Worm (Caenorhabditis elegans) whole organism, L1 larva: ENCODE results near the gene Y41C4A.8.
A peak's percentile ranks its signal among the peaks of the same experiment; 100 is the strongest.

Experiments used
- C04F5.9 ChIP-seq: sonication (generic microtip); optimal IDR thresholded peaks from 2 replicates; lab custom pipeline; 2016; ENCODE audit warnings: missing genetic modification characterization, missing compliant biosample characterization
- aha-1 ChIP-seq: fragments of 150-350 bp; optimal IDR thresholded peaks from 2 replicates; lab custom pipeline; 2014; ENCODE audit warnings: missing biosample characterization, missing genetic modification characterization
- aly-2 ChIP-seq: fragments of 150-350 bp; optimal IDR thresholded peaks from 2 replicates; lab custom pipeline; 2014; ENCODE audit warnings: missing biosample characterization, missing genetic modification characterization
- ama-1 ChIP-seq: fragments of 150-350 bp; optimal IDR thresholded peaks from 2 replicates; lab custom pipeline; 2014
- blmp-1 ChIP-seq: fragments of 150-350 bp; optimal IDR thresholded peaks from 2 replicates; lab custom pipeline; 2014; ENCODE audit warnings: missing biosample characterization, missing genetic modification characterization
- ceh-63 ChIP-seq: fragments of 200-800 bp; sonication (Bioruptor generic); optimal IDR thresholded peaks from 2 replicates; lab custom pipeline; 2018; ENCODE audit warnings: mild to moderate bottlenecking, missing genetic modification characterization, missing compliant biosample characterization
- ceh-8 ChIP-seq: fragments of 200-800 bp; sonication (Bioruptor generic); optimal IDR thresholded peaks from 2 replicates; lab custom pipeline; 2018; ENCODE audit warnings: mild to moderate bottlenecking, missing genetic modification characterization, moderate library complexity, missing compliant biosample characterization
- ceh-88 ChIP-seq: fragments of 200-800 bp; sonication (Bioruptor generic); IDR thresholded peaks from 2 replicates; pipeline ENCODE4 v1.3.6; 2022; ENCODE audit warnings: missing genetic modification characterization, missing compliant biosample characterization
- ceh-90 ChIP-seq: sonication (generic microtip); optimal IDR thresholded peaks from 2 replicates; lab custom pipeline; 2016; ENCODE audit warnings: missing genetic modification characterization, missing compliant biosample characterization
- elt-2 ChIP-seq: sonication (generic microtip); optimal IDR thresholded peaks from 2 replicates; lab custom pipeline; 2016; ENCODE audit warnings: missing genetic modification characterization, mild to moderate bottlenecking, inconsistent platforms, missing compliant biosample characterization, missing genetic modification reagents
- elt-3 ChIP-seq, 6 experiments: fragments of 150-350 bp in 1 of 6; sonication (generic microtip); optimal IDR thresholded peaks; 2 replicates each; lab custom pipeline; 2017 to 2018; ENCODE audit warnings: missing biosample characterization in 6 of 6, missing genetic modification characterization in 6 of 6, inconsistent platforms in 1 of 6
- fkh-4 ChIP-seq: sonication (generic microtip); optimal IDR thresholded peaks from 2 replicates; lab custom pipeline; 2016; ENCODE audit warnings: missing compliant biosample characterization, missing genetic modification characterization, borderline replicate concordance
- fkh-8 ChIP-seq: sonication (generic microtip); optimal IDR thresholded peaks from 2 replicates; lab custom pipeline; 2016; ENCODE audit warnings: mild to moderate bottlenecking, missing genetic modification characterization, missing compliant biosample characterization
- fos-1 ChIP-seq: fragments of 150-350 bp; optimal IDR thresholded peaks from 2 replicates; lab custom pipeline; 2014; ENCODE audit warnings: missing biosample characterization, missing genetic modification characterization
- grh-1 ChIP-seq: fragments of 200-800 bp; sonication (Bioruptor generic); IDR thresholded peaks from 2 replicates; pipeline ENCODE4 v1.3.6; 2022; ENCODE audit warnings: missing genetic modification reagents, missing genetic modification characterization, missing compliant biosample characterization
- hlh-4 ChIP-seq: sonication (generic microtip); optimal IDR thresholded peaks from 2 replicates; lab custom pipeline; 2016; ENCODE audit warnings: mild to moderate bottlenecking, missing genetic modification characterization, missing compliant biosample characterization
- hpl-2 ChIP-seq: fragments of 150-350 bp; optimal IDR thresholded peaks from 2 replicates; lab custom pipeline; 2014; ENCODE audit warnings: missing biosample characterization, missing genetic modification reagents, missing genetic modification characterization
- irx-1 ChIP-seq: sonication (generic microtip); optimal IDR thresholded peaks from 2 replicates; lab custom pipeline; 2016; ENCODE audit warnings: missing genetic modification characterization, missing compliant biosample characterization
- isw-1 ChIP-seq: fragments of 200-800 bp; sonication (Bioruptor generic); IDR thresholded peaks from 2 replicates; pipeline ENCODE4 v1.3.6; 2022; ENCODE audit warnings: missing genetic modification characterization, missing compliant biosample characterization
- lin-14 ChIP-seq: fragments of 200-800 bp; sonication (Bioruptor generic); optimal IDR thresholded peaks from 2 replicates; lab custom pipeline; 2018; ENCODE audit warnings: mild to moderate bottlenecking, missing genetic modification characterization, moderate library complexity, missing compliant biosample characterization
- lin-15B ChIP-seq: fragments of 150-350 bp; sonication (generic microtip); optimal IDR thresholded peaks from 3 replicates; lab custom pipeline; 2014; ENCODE audit warnings: missing biosample characterization, missing genetic modification characterization
- lin-35 ChIP-seq, 2 experiments: fragments of 150-350 bp; optimal IDR thresholded peaks; 2 replicates each; lab custom pipeline; 2014; ENCODE audit warnings: missing biosample characterization in 2 of 2, missing genetic modification characterization in 2 of 2, missing genetic modification reagents in 2 of 2
- lir-3 ChIP-seq: sonication (generic microtip); optimal IDR thresholded peaks from 2 replicates; lab custom pipeline; 2016; ENCODE audit warnings: mild to moderate bottlenecking, missing genetic modification characterization, moderate library complexity, missing compliant biosample characterization; ENCODE audit not compliant: poor library complexity
- mab-9 ChIP-seq: fragments of 200-800 bp; sonication (Bioruptor generic); IDR thresholded peaks from 2 replicates; pipeline ENCODE4 v1.3.6; 2022; ENCODE audit warnings: missing genetic modification reagents, missing genetic modification characterization, missing compliant biosample characterization
- mdl-1 ChIP-seq, 2 experiments: fragments of 150-350 bp; optimal IDR thresholded peaks; 2 replicates each; lab custom pipeline; 2014 to 2017; ENCODE audit warnings: missing biosample characterization in 2 of 2, missing genetic modification characterization in 2 of 2, inconsistent platforms in 1 of 2
- nhr-12 ChIP-seq: sonication (generic microtip); optimal IDR thresholded peaks from 2 replicates; lab custom pipeline; 2017; ENCODE audit warnings: missing biosample characterization, missing genetic modification characterization
- nhr-19 ChIP-seq: fragments of 200-800 bp; sonication (Bioruptor generic); conservative IDR thresholded peaks from 2 replicates; pipeline ENCODE4 v1.3.6; 2022; ENCODE audit warnings: missing genetic modification characterization, missing compliant biosample characterization
- nhr-237 ChIP-seq: fragments of 150-350 bp; optimal IDR thresholded peaks from 2 replicates; lab custom pipeline; 2014; ENCODE audit warnings: missing biosample characterization, missing genetic modification characterization
- nhr-71 ChIP-seq: sonication (generic microtip); optimal IDR thresholded peaks from 2 replicates; lab custom pipeline; 2016; ENCODE audit warnings: mild to moderate bottlenecking, missing genetic modification characterization, moderate library complexity, missing compliant biosample characterization
- nhr-76 ChIP-seq: sonication (generic microtip); optimal IDR thresholded peaks from 2 replicates; lab custom pipeline; 2017; ENCODE audit warnings: missing biosample characterization, missing genetic modification characterization
- nhr-77 ChIP-seq: fragments of 150-350 bp; optimal IDR thresholded peaks from 2 replicates; lab custom pipeline; 2014; ENCODE audit warnings: missing biosample characterization, missing genetic modification characterization
- nhr-85 ChIP-seq: sonication (generic microtip); peaks from one replicate; lab custom pipeline; 2016; ENCODE audit warnings: missing genetic modification characterization, inconsistent platforms, missing compliant biosample characterization
- nhr-90 ChIP-seq: sonication (generic microtip); optimal IDR thresholded peaks from 2 replicates; lab custom pipeline; 2016; ENCODE audit warnings: mild to moderate bottlenecking, missing genetic modification characterization, missing compliant biosample characterization; ENCODE audit not compliant: poor library complexity
- pqm-1 ChIP-seq: sonication (generic microtip); optimal IDR thresholded peaks from 3 replicates; lab custom pipeline; 2017; ENCODE audit warnings: missing biosample characterization, missing genetic modification characterization
- skn-1 ChIP-seq: fragments of 150-350 bp; optimal IDR thresholded peaks from 2 replicates; lab custom pipeline; 2014; ENCODE audit warnings: missing biosample characterization, missing genetic modification characterization
- snu-23 ChIP-seq: sonication (generic microtip); optimal IDR thresholded peaks from 2 replicates; lab custom pipeline; 2016; ENCODE audit warnings: missing genetic modification characterization, missing compliant biosample characterization
- tlp-1 ChIP-seq: fragments of 150-350 bp; optimal IDR thresholded peaks from 2 replicates; lab custom pipeline; 2014; ENCODE audit warnings: missing biosample characterization, missing genetic modification characterization
- unc-130 ChIP-seq: fragments of 150-350 bp; optimal IDR thresholded peaks from 2 replicates; lab custom pipeline; 2017; ENCODE audit warnings: missing biosample characterization, missing genetic modification characterization, inconsistent platforms
- unc-30 ChIP-seq: sonication (generic microtip); optimal IDR thresholded peaks from 2 replicates; lab custom pipeline; 2017; ENCODE audit warnings: missing biosample characterization, missing genetic modification characterization
- unc-62 ChIP-seq: fragments of 150-350 bp; optimal IDR thresholded peaks from 2 replicates; lab custom pipeline; 2014; ENCODE audit warnings: missing biosample characterization, missing genetic modification reagents, missing genetic modification characterization
- unc-86 ChIP-seq: sonication (generic microtip); optimal IDR thresholded peaks from 2 replicates; lab custom pipeline; 2016; ENCODE audit warnings: missing genetic modification characterization, missing compliant biosample characterization
- unc-98 ChIP-seq: fragments of 200-800 bp; sonication (Bioruptor generic); IDR thresholded peaks from 2 replicates; pipeline ENCODE4 v1.3.6; 2022; ENCODE audit warnings: missing genetic modification characterization, missing compliant biosample characterization
- xbp-1 ChIP-seq: sonication (generic microtip); optimal IDR thresholded peaks from 2 replicates; lab custom pipeline; 2016; ENCODE audit warnings: missing genetic modification characterization, missing compliant biosample characterization
- zag-1 ChIP-seq: fragments of 150-350 bp; optimal IDR thresholded peaks from 2 replicates; lab custom pipeline; 2014; ENCODE audit warnings: missing biosample characterization, missing genetic modification characterization
- ztf-11 ChIP-seq, 2 experiments: sonication (generic microtip); optimal IDR thresholded peaks; 2 replicates each; lab custom pipeline; 2016 to 2017; ENCODE audit warnings: missing genetic modification characterization in 2 of 2, missing biosample characterization in 1 of 2, missing compliant biosample characterization in 1 of 2
- ztf-4 ChIP-seq: fragments of 150-350 bp; optimal IDR thresholded peaks from 2 replicates; lab custom pipeline; 2014; ENCODE audit warnings: missing biosample characterization, missing genetic modification characterization

The Y41C4A.8 gene

ce11 chrIII:11746718-11747117 is 38.1 kb upstream of the Y41C4A.8 start, which contains the start of gene mrt-2 (continued):
- TF ChIP-seq zag-1 (tag; lab: Kevin White, UChicago): no peak
- peak; percentile 60 for TF ChIP-seq hlh-4 (tag; lab: Kevin White, UChicago)
- peak; percentile 78 for TF ChIP-seq elt-2 (tag; lab: Kevin White, UChicago)
- TF ChIP-seq unc-86 (tag; lab: Kevin White, UChicago): peak; percentile 79
- TF ChIP-seq irx-1 (tag; lab: Kevin White, UChicago): peak; percentile 96
- TF ChIP-seq mab-9 (GFP tag; lab: Robert Waterston, UW): peak; percentile 60
- no peak for TF ChIP-seq ztf-4 (tag; lab: Kevin White, UChicago)
- peak; percentile 89 for TF ChIP-seq snu-23 (GFP tag; lab: Kevin White, UChicago)
- TF ChIP-seq hpl-2 (GFP tag; lab: Kevin White, UChicago): no peak
- peak; percentile 47 for TF ChIP-seq aly-2 (tag; lab: Kevin White, UChicago)
- TF ChIP-seq nhr-71 (tag; lab: Kevin White, UChicago): peak; percentile 95
- peak in 1 of 2 experiments; percentile 95 for TF ChIP-seq ztf-11 (tag; optimal IDR thresholded peaks at IDR 0.05; lab: Kevin White, UChicago)
- TF ChIP-seq lir-3 (tag; lab: Kevin White, UChicago): no peak
- peak in 1 of 2 experiments; percentile 58 for TF ChIP-seq mdl-1 (tag; optimal IDR thresholded peaks at IDR 0.05; lab: Kevin White, UChicago)
- TF ChIP-seq ceh-90 (tag; lab: Kevin White, UChicago): peak; percentile 99
- TF ChIP-seq nhr-90 (tag; lab: Kevin White, UChicago): peak; percentile 97
- no peak for TF ChIP-seq tlp-1 (tag; lab: Kevin White, UChicago)
- TF ChIP-seq elt-3 (tag; optimal IDR thresholded peaks at IDR 0.05; lab: Kevin White, UChicago): peak in 2 of 6 experiments; percentile 46 to 60
- TF ChIP-seq skn-1 (tag; lab: Kevin White, UChicago): peak; percentile 78
- peak; percentile 6 for TF ChIP-seq ceh-63 (GFP tag; lab: Kevin White, UChicago)
- TF ChIP-seq fkh-4: peak; percentile 98
- peak; percentile 71; the same call in 1 of the 2 replicates for TF ChIP-seq ceh-88 (GFP tag; lab: Robert Waterston, UW)
- no peak for TF ChIP-seq unc-62 (GFP tag; lab: Kevin White, UChicago)
- TF ChIP-seq ama-1: no peak
- TF ChIP-seq lin-15B: peak; percentile 20
- TF ChIP-seq C04F5.9 (tag; lab: Kevin White, UChicago): peak; percentile 91
- TF ChIP-seq xbp-1 (tag; lab: Kevin White, UChicago): peak; percentile 88
- TF ChIP-seq nhr-12 (tag; lab: Kevin White, UChicago): no peak
- TF ChIP-seq pqm-1: no peak
- peak; percentile 80 for TF ChIP-seq fkh-8 (tag; lab: Kevin White, UChicago)
- peak; percentile 90 for TF ChIP-seq nhr-19 (GFP tag; lab: Robert Waterston, UW)
- TF ChIP-seq nhr-77 (tag; lab: Kevin White, UChicago): peak; percentile 14
- TF ChIP-seq unc-30 (tag; lab: Kevin White, UChicago): no peak
- no peak for TF ChIP-seq nhr-237 (tag; lab: Kevin White, UChicago)
- TF ChIP-seq nhr-76 (tag; lab: Kevin White, UChicago): no peak
- peak; percentile 54 for TF ChIP-seq ceh-8
- TF ChIP-seq unc-98 (GFP tag; lab: Robert Waterston, UW): peak; percentile 90
- TF ChIP-seq aha-1 (tag; lab: Kevin White, UChicago): no peak
- peak; percentile 48 for TF ChIP-seq fos-1 (tag; lab: Kevin White, UChicago)
- TF ChIP-seq isw-1 (GFP tag; lab: Robert Waterston, UW): peak; percentile 78
- TF ChIP-seq, all 84 proteins: peak for 58

DNA sequence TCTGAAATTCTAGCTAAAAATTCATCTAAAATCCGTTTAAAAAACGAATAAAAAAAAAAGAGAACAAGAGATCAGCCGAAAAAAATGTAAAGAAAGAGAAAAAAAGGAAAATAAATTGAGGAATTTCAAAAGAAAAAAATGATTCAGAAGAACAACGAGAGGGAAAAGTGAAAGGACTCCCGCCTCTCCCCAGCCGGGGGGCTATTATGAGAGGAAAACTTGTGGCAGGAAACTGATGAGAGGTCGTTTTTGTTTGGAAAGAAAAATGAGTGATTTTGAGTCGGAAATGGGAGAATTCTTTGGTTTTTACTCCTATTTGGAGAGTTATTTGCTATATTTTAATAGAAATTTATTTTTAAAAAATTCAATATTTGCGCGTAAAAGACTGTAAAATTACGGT is 33.6 kb upstream of the Y41C4A.8 start:
- TF ChIP-seq lin-14 (peak; percentile 38), unc-30 (tag; lab: Kevin White, UChicago) (no peak), unc-98 (GFP tag; lab: Robert Waterston, UW) (no peak), blmp-1 (peak; percentile 89), unc-62 (GFP tag; lab: Kevin White, UChicago) (no peak), grh-1 (GFP tag; lab: Robert Waterston, UW) (no peak), lin-35 (GFP tag; optimal IDR thresholded peaks at IDR 0.05; lab: Kevin White, UChicago) (no peak), unc-130 (tag; lab: Kevin White, UChicago) (no peak), nhr-85 (tag; lab: Kevin White, UChicago) (peak; percentile 54)
